Worm (Caenorhabditis elegans) whole organism, L4/young adult: ENCODE data around the gene hsd-2.

Experiments
- W03F9.2 ChIP-seq: fragments of 150-350 bp; optimal IDR thresholded peaks from 2 replicates; lab custom pipeline; 2014; ENCODE audit warnings: missing biosample characterization, missing genetic modification characterization
- dao-5 ChIP-seq: sonication (generic microtip); optimal IDR thresholded peaks from 2 replicates; lab custom pipeline; 2016; ENCODE audit warnings: missing genotype, missing genetic modification characterization, moderate library complexity, missing compliant biosample characterization

DNA sequence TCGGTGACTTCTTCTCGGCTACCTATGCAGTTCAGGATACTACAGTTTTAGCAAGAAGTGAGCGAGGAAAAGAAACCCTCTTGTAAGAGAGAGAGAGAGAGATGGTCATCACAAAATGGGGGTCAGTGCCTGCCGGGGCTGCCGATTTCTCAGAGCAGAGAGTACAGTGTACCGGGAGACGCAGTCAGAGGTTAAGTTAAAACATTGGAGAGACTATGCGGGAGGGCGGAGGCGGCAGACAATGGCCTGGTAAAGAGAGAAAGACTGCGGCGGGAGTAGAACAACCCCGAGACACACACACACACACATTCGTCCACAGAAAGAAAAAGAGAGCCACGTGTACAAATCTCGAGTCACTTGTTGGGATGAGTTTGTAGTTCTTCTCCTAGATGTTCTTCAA, 33.6 kb upstream of the hsd-2 start:
- TF ChIP-seq dao-5 (tag; lab: Kevin White, UChicago), result no peak
- no peak for TF ChIP-seq W03F9.2
